Fruit fly (Drosophila melanogaster): ENCODE results near the gene CG12795.

- TF ChIP-seq N (GFP tag; optimal IDR thresholded peaks at IDR 0.05) (no peak), Sp1 (GFP tag; optimal IDR thresholded peaks at IDR 0.05) (no peak), fru (GFP tag; optimal IDR thresholded peaks at IDR 0.05) (no peak)
Measured at dm6 chr2L:3479697-3480442, 27.6 kb downstream of the CG12795 start.
